Fruit fly (Drosophila melanogaster): ENCODE results near the gene Dys.

Gene Dys

dm6 chr3R:19644901-19645204 is 184.0 kb downstream of the Dys start, which contains the start of gene Nup58 (continued):
- TF ChIP-seq Fer2 (tag; optimal IDR thresholded peaks at IDR 0.05) (no peak), tna (GFP tag; IDR thresholded peaks at IDR 0.05; ENCODE audit: partially characterized antibody) (peak; percentile 50), row (GFP tag; IDR thresholded peaks at IDR 0.05) (peak; percentile 42), amos (GFP tag; IDR thresholded peaks at IDR 0.05; ENCODE audit: partially characterized antibody) (peak; percentile 83), CG17361 (GFP tag; IDR thresholded peaks at IDR 0.05) (0 out of 3 replicates have a peak, but pooled peaks have one; percentile 3), ato (GFP tag; IDR thresholded peaks at IDR 0.05; ENCODE audit: partially characterized antibody) (peak; percentile 76), Sry-δ (GFP tag; optimal IDR thresholded peaks at IDR 0.05) (peak; percentile 62), Bgb (GFP tag; IDR thresholded peaks at IDR 0.05; ENCODE audit: partially characterized antibody) (peak; percentile 79), CG8290 (GFP tag; optimal IDR thresholded peaks at IDR 0.05) (no peak), CG8290 (tag; optimal IDR thresholded peaks at IDR 0.05) (peak in 1 of 2 experiments; percentile 53), CG34422 (GFP tag; IDR thresholded peaks at IDR 0.05) (peak; percentile 45; the same call in 1 of the 3 replicates), CG14441 (GFP tag; IDR thresholded peaks at IDR 0.05) (0 out of 2 replicates have a peak, but pooled peaks have one; percentile 25), unc-4 (GFP tag; IDR thresholded peaks at IDR 0.05; ENCODE audit: partially characterized antibody) (peak; percentile 80), Atf6 (GFP tag; IDR thresholded peaks at IDR 0.05) (no peak), CG2202 (tag; optimal IDR thresholded peaks at IDR 0.05) (no peak), Awh (GFP tag; IDR thresholded peaks at IDR 0.05) (0 out of 2 replicates have a peak, but pooled peaks have one; percentile 7)
